Worm (Caenorhabditis elegans): Measurements from ENCODE around the gene dnj-3.
A peak's percentile ranks its signal among the peaks of the same experiment; 100 is the strongest.

dnj-3 gene

ce11 chrV:15089438-15089837 is 21.0 kb downstream of the dnj-3 start, which contains the start of the genes C01G10.5 and C01G10.4:
C01G10.5 (minus strand) TSS chrV:15089538.
C01G10.4 (plus strand) TSS chrV:15089740.
- TF ChIP-seq egl-27 (tag; optimal IDR thresholded peaks at IDR 0.05) (no peak), R02D3.7 (tag; optimal IDR thresholded peaks at IDR 0.05) (no peak), ZK546.5 (tag; optimal IDR thresholded peaks at IDR 0.05) (no peak), jun-1 (tag; optimal IDR thresholded peaks at IDR 0.05) (no peak), nfya-1 (tag; optimal IDR thresholded peaks at IDR 0.05; ENCODE audit: insufficient read depth) (no peak), pqm-1 (tag; optimal IDR thresholded peaks at IDR 0.05) (no peak), nhr-77 (tag; optimal IDR thresholded peaks at IDR 0.05) (no peak), skn-1 (tag; optimal IDR thresholded peaks at IDR 0.05) (no peak), pha-4 (tag; optimal IDR thresholded peaks at IDR 0.05) (no peak), egl-5 (tag; optimal IDR thresholded peaks at IDR 0.05) (no peak), elt-3 (tag; optimal IDR thresholded peaks at IDR 0.05) (no peak), ama-1 (optimal IDR thresholded peaks at IDR 0.05) (no peak), elt-2 (tag; optimal IDR thresholded peaks at IDR 0.05) (no peak), ceh-9 (tag; optimal IDR thresholded peaks at IDR 0.05) (no peak), zag-1 (tag; optimal IDR thresholded peaks at IDR 0.05) (no peak)

DNA sequence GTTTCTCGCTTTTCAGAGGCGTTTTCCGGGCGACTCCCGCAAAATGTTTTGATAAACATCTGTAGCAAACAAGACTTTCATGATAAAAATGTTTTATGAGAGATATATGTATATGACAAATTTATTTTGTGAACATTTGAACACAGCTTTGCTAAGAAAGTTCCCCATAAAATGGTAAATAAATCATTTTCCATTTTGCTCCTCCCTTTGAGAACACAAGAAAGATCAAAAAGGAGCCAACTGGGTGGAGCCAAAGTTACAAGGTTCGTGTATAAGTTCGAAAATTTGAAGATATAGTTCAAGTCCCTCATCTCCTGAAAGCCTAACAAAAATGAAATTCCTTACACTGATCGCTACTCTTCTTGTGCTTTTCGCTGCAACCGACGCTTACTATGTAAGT is 22.0 kb downstream of the dnj-3 start, which contains the start of gene C01G10.17:
C01G10.17 (plus strand) TSS at position 301 of the 400 bp plus-strand sequence.
- TF ChIP-seq unc-62 (GFP tag; optimal IDR thresholded peaks at IDR 0.05): no peak
- TF ChIP-seq elt-1 (tag; optimal IDR thresholded peaks at IDR 0.05): no peak
- TF ChIP-seq elt-2 (tag; optimal IDR thresholded peaks at IDR 0.05): no peak
- no peak for TF ChIP-seq eor-1 (tag; optimal IDR thresholded peaks at IDR 0.05)
- TF ChIP-seq mml-1 (tag; optimal IDR thresholded peaks at IDR 0.05): no peak
- TF ChIP-seq aly-2 (tag; optimal IDR thresholded peaks at IDR 0.05): no peak
- TF ChIP-seq lsy-12 (tag; optimal IDR thresholded peaks at IDR 0.05): no peak
- TF ChIP-seq nfya-1 (tag; optimal IDR thresholded peaks at IDR 0.05; ENCODE audit: insufficient read depth): no peak
- TF ChIP-seq nhr-67 (tag; optimal IDR thresholded peaks at IDR 0.05): no peak
- TF ChIP-seq ztf-11 (tag; optimal IDR thresholded peaks at IDR 0.05): no peak
- no peak for TF ChIP-seq ceh-9 (tag; optimal IDR thresholded peaks at IDR 0.05)
- no peak for TF ChIP-seq nhr-23 (tag; optimal IDR thresholded peaks at IDR 0.05)
- no peak for TF ChIP-seq tbx-2 (tag; optimal IDR thresholded peaks at IDR 0.05)
- TF ChIP-seq ama-1 (optimal IDR thresholded peaks at IDR 0.05): no peak
- no peak for TF ChIP-seq egl-5 (tag; optimal IDR thresholded peaks at IDR 0.05)
- no peak for TF ChIP-seq pqm-1 (tag; optimal IDR thresholded peaks at IDR 0.05)
- no peak for TF ChIP-seq sea-2 (GFP tag; optimal IDR thresholded peaks at IDR 0.05)
- TF ChIP-seq ztf-4 (tag; optimal IDR thresholded peaks at IDR 0.05): no peak
- TF ChIP-seq nhr-237 (tag; optimal IDR thresholded peaks at IDR 0.05): no peak

ce11 chrV:15092666-15093065 is 24.2 kb downstream of the dnj-3 start, which contains the start of gene txt-12:
txt-12 (plus strand) TSS chrV:15092966.
- TF ChIP-seq R02D3.7 (tag; optimal IDR thresholded peaks at IDR 0.05): no peak
- peak; percentile 77 for TF ChIP-seq pha-4 (tag; optimal IDR thresholded peaks at IDR 0.05)

- TF ChIP-seq nhr-12 (tag; optimal IDR thresholded peaks at IDR 0.05): no peak
- no peak for TF ChIP-seq R02D3.7 (tag; optimal IDR thresholded peaks at IDR 0.05)
- TF ChIP-seq nhr-11 (tag; optimal IDR thresholded peaks at IDR 0.05): no peak
- TF ChIP-seq hmg-11 (tag; optimal IDR thresholded peaks at IDR 0.05): no peak
- no peak for TF ChIP-seq nfya-1 (tag; optimal IDR thresholded peaks at IDR 0.05; ENCODE audit: insufficient read depth)
- TF ChIP-seq lsy-12 (tag; optimal IDR thresholded peaks at IDR 0.05): no peak
- no peak for TF ChIP-seq eor-1 (tag; optimal IDR thresholded peaks at IDR 0.05)
- no peak for TF ChIP-seq nhr-25 (tag; optimal IDR thresholded peaks at IDR 0.05)
- TF ChIP-seq ceh-28 (tag; optimal IDR thresholded peaks at IDR 0.05): no peak
- no peak for TF ChIP-seq unc-62 (GFP tag; optimal IDR thresholded peaks at IDR 0.05)
- TF ChIP-seq ceh-82 (tag; optimal IDR thresholded peaks at IDR 0.05): no peak
- TF ChIP-seq nhr-77 (tag; optimal IDR thresholded peaks at IDR 0.05): no peak
- TF ChIP-seq zag-1 (tag; optimal IDR thresholded peaks at IDR 0.05): no peak
- no peak for TF ChIP-seq ama-1 (optimal IDR thresholded peaks at IDR 0.05)
- no peak for TF ChIP-seq daf-12 (tag; optimal IDR thresholded peaks at IDR 0.05)
- no peak for TF ChIP-seq fkh-10 (GFP tag; optimal IDR thresholded peaks at IDR 0.05)
- TF ChIP-seq nhr-67 (tag; optimal IDR thresholded peaks at IDR 0.05): no peak
These were observed 26.3 kb downstream of the dnj-3 start, which contains the start of gene srx-78 for ce11 chrV:15094749-15095148. srx-78 (plus strand) TSS chrV:15095049.

All from whole organism, L3 larva.